Worm (Caenorhabditis elegans) whole organism, young adult: ENCODE data around the gene Y54G2A.10.
A peak's percentile ranks its signal among the peaks of the same experiment; 100 is the strongest.

Experiments used
- B0336.3 ChIP-seq: fragments of 200-800 bp; sonication (Bioruptor generic); IDR thresholded peaks from 2 replicates; pipeline ENCODE4 v1.3.6; 2022; ENCODE audit warnings: missing genetic modification characterization, missing compliant biosample characterization
- C06A6.2 ChIP-seq: fragments of 200-800 bp; sonication (Bioruptor generic); conservative IDR thresholded peaks from 2 replicates; pipeline ENCODE4 v1.3.6; 2022; ENCODE audit warnings: missing genetic modification characterization, missing compliant biosample characterization
- F22D6.2 ChIP-seq: sonication (generic microtip); optimal IDR thresholded peaks from 2 replicates; lab custom pipeline; 2016; ENCODE audit warnings: mild to moderate bottlenecking, missing genetic modification characterization, missing compliant biosample characterization
- F23B12.7 ChIP-seq: sonication (generic microtip); optimal IDR thresholded peaks from 2 replicates; lab custom pipeline; 2017; ENCODE audit warnings: missing genetic modification characterization, mild to moderate bottlenecking, missing compliant biosample characterization, antibody characterized with exemption, moderate library complexity; ENCODE audit not compliant: insufficient read depth
- F33H1.4 ChIP-seq: fragments of 200-800 bp; sonication (Bioruptor generic); IDR thresholded peaks from 2 replicates; pipeline ENCODE4 v1.3.6; 2022; ENCODE audit warnings: missing genetic modification reagents, missing genetic modification characterization, missing compliant biosample characterization
- F37B4.10 ChIP-seq: fragments of 200-800 bp; sonication (Bioruptor generic); IDR thresholded peaks from 2 replicates; pipeline ENCODE4 v1.3.6; 2022; ENCODE audit warnings: missing genetic modification characterization, missing compliant biosample characterization
- F52B5.7 ChIP-seq: sonication (generic microtip); optimal IDR thresholded peaks from 2 replicates; lab custom pipeline; 2016; ENCODE audit warnings: mild to moderate bottlenecking, missing genetic modification characterization, missing compliant biosample characterization
- F57C9.4 ChIP-seq: sonication (generic microtip); optimal IDR thresholded peaks from 2 replicates; lab custom pipeline; 2017; ENCODE audit warnings: mild to moderate bottlenecking, missing genetic modification characterization, missing compliant biosample characterization
- K11D2.4 ChIP-seq: fragments of 200-800 bp; sonication (Bioruptor generic); IDR thresholded peaks from 2 replicates; pipeline ENCODE4 v1.3.6; 2022; ENCODE audit warnings: missing genetic modification reagents, missing genetic modification characterization, missing compliant biosample characterization
- Y53G8AR.9 ChIP-seq: fragments of 200-800 bp; sonication (Bioruptor generic); conservative IDR thresholded peaks from 2 replicates; pipeline ENCODE4 v1.3.6; 2022; ENCODE audit warnings: missing genetic modification reagents, missing genetic modification characterization, missing compliant biosample characterization
- akir-1 ChIP-seq: fragments of 200-800 bp; sonication (Bioruptor generic); optimal IDR thresholded peaks from 2 replicates; lab custom pipeline; 2018; ENCODE audit warnings: mild to moderate bottlenecking, missing genetic modification characterization, moderate library complexity, missing compliant biosample characterization
- ama-1 ChIP-seq, 3 experiments: fragments of 150-350 bp in 1 of 3; sonication (generic microtip) in 2 of 3; optimal IDR thresholded peaks; 2 replicates each; lab custom pipeline; 2014 to 2018; ENCODE audit warnings: missing biosample characterization in 2 of 3, missing genetic modification characterization in 2 of 3, missing genetic modification reagents in 2 of 3
- aptf-2 ChIP-seq: fragments of 200-800 bp; sonication (Bioruptor generic); conservative IDR thresholded peaks from 2 replicates; pipeline ENCODE4 v1.3.6; 2022; ENCODE audit warnings: missing genetic modification reagents, missing genetic modification characterization, missing compliant biosample characterization
- aptf-3 ChIP-seq: fragments of 200-800 bp; sonication (Bioruptor generic); IDR thresholded peaks from 2 replicates; pipeline ENCODE4 v1.3.6; 2022; ENCODE audit warnings: missing genetic modification characterization, missing compliant biosample characterization
- athp-1 ChIP-seq: sonication (generic microtip); optimal IDR thresholded peaks from 2 replicates; lab custom pipeline; 2017; ENCODE audit warnings: mild to moderate bottlenecking, missing genetic modification characterization, missing compliant biosample characterization
- attf-5 ChIP-seq: fragments of 200-800 bp; sonication (Bioruptor generic); optimal IDR thresholded peaks from 2 replicates; lab custom pipeline; 2018; ENCODE audit warnings: mild to moderate bottlenecking, missing genetic modification characterization, missing compliant biosample characterization
- cebp-1 ChIP-seq, 2 experiments: fragments of 200-800 bp in 1 of 2; sonication (Bioruptor generic) in 1 of 2; sonication (generic microtip) in 1 of 2; IDR thresholded peaks in 1 of 2; optimal IDR thresholded peaks in 1 of 2; 2 replicates each; pipeline versions ENCODE4 v1.3.6 to Lab custom; 2017 to 2022; ENCODE audit warnings: missing compliant biosample characterization in 2 of 2, missing genetic modification characterization in 2 of 2, mild to moderate bottlenecking in 1 of 2, missing genetic modification reagents in 1 of 2, moderate library complexity in 1 of 2
- ceh-58 ChIP-seq: fragments of 200-800 bp; sonication (Bioruptor generic); IDR thresholded peaks from 2 replicates; pipeline ENCODE4 v1.3.6; 2022; ENCODE audit warnings: missing genetic modification characterization, missing compliant biosample characterization
- chd-7 ChIP-seq: sonication (generic microtip); optimal IDR thresholded peaks from 2 replicates; lab custom pipeline; 2016; ENCODE audit warnings: mild to moderate bottlenecking, missing genetic modification characterization, moderate library complexity, missing compliant biosample characterization
- die-1 ChIP-seq: sonication (generic microtip); optimal IDR thresholded peaks from 2 replicates; lab custom pipeline; 2016; ENCODE audit warnings: missing genotype, mild to moderate bottlenecking, missing genetic modification characterization, missing compliant biosample characterization
- egl-44 ChIP-seq: fragments of 200-800 bp; sonication (Bioruptor generic); IDR thresholded peaks from 2 replicates; pipeline ENCODE4 v1.3.6; 2022; ENCODE audit warnings: missing genetic modification reagents, missing genetic modification characterization, missing compliant biosample characterization
- ekl-4 ChIP-seq: fragments of 200-800 bp; sonication (Bioruptor generic); IDR thresholded peaks from 2 replicates; pipeline ENCODE4 v1.3.6; 2022; ENCODE audit warnings: missing genetic modification reagents, missing genetic modification characterization, missing compliant biosample characterization
- fkh-3 ChIP-seq: sonication (generic microtip); optimal IDR thresholded peaks from 2 replicates; lab custom pipeline; 2016; ENCODE audit warnings: mild to moderate bottlenecking, missing genetic modification characterization, missing compliant biosample characterization
- hmg-1.2 ChIP-seq: fragments of 200-800 bp; sonication (Bioruptor generic); IDR thresholded peaks from 2 replicates; pipeline ENCODE4 v1.3.6; 2022; ENCODE audit warnings: missing genetic modification reagents, missing genetic modification characterization, missing compliant biosample characterization
- hsf-1 ChIP-seq: fragments of 200-800 bp; sonication (Bioruptor generic); IDR thresholded peaks from 2 replicates; pipeline ENCODE4 v1.3.6; 2022; ENCODE audit warnings: missing genetic modification reagents, missing genetic modification characterization, missing compliant biosample characterization
- lin-40 ChIP-seq: sonication (generic microtip); optimal IDR thresholded peaks from 2 replicates; lab custom pipeline; 2016; ENCODE audit warnings: missing genetic modification characterization, mild to moderate bottlenecking, missing compliant biosample characterization, missing genotype, missing genetic modification reagents
- lin-54 ChIP-seq: fragments of 200-800 bp; sonication (Bioruptor generic); optimal IDR thresholded peaks from 2 replicates; lab custom pipeline; 2018; ENCODE audit warnings: mild to moderate bottlenecking, missing genetic modification characterization, missing compliant biosample characterization
- lir-1 ChIP-seq: fragments of 200-800 bp; sonication (Bioruptor generic); conservative IDR thresholded peaks from 2 replicates; pipeline ENCODE4 v1.3.6; 2022; ENCODE audit warnings: missing genetic modification reagents, missing genetic modification characterization, missing compliant biosample characterization
- lsl-1 ChIP-seq: fragments of 200-800 bp; sonication (Bioruptor generic); optimal IDR thresholded peaks from 2 replicates; lab custom pipeline; 2018; ENCODE audit warnings: mild to moderate bottlenecking, missing genetic modification characterization, moderate library complexity, missing compliant biosample characterization
- lsy-27 ChIP-seq: sonication (generic microtip); optimal IDR thresholded peaks from 2 replicates; lab custom pipeline; 2017; ENCODE audit warnings: missing genetic modification characterization, mild to moderate bottlenecking, missing compliant biosample characterization, antibody characterized with exemption, missing genotype, borderline replicate concordance; ENCODE audit not compliant: insufficient read depth
- madf-6 ChIP-seq: fragments of 200-800 bp; sonication (Bioruptor generic); IDR thresholded peaks from 2 replicates; pipeline ENCODE4 v1.3.6; 2022; ENCODE audit warnings: missing genetic modification reagents, missing genetic modification characterization, missing compliant biosample characterization
- mel-28 ChIP-seq: sonication (generic microtip); optimal IDR thresholded peaks from 2 replicates; lab custom pipeline; 2016; ENCODE audit warnings: borderline replicate concordance, mild to moderate bottlenecking, missing genetic modification characterization, missing compliant biosample characterization
- mxl-1 ChIP-seq: sonication (generic microtip); optimal IDR thresholded peaks from 2 replicates; lab custom pipeline; 2016; ENCODE audit warnings: missing genetic modification characterization, missing compliant biosample characterization
- nfya-1 ChIP-seq: sonication (generic microtip); optimal IDR thresholded peaks from 2 replicates; lab custom pipeline; 2017; ENCODE audit warnings: antibody characterized with exemption, missing compliant biosample characterization, missing genetic modification characterization, borderline replicate concordance; ENCODE audit not compliant: insufficient read depth
- nfyb-1 ChIP-seq: fragments of 200-800 bp; sonication (Bioruptor generic); IDR thresholded peaks from 2 replicates; pipeline ENCODE4 v1.3.6; 2022; ENCODE audit warnings: missing genetic modification reagents, missing genetic modification characterization, missing compliant biosample characterization
- nhr-27 ChIP-seq: fragments of 200-800 bp; sonication (Bioruptor generic); optimal IDR thresholded peaks from 2 replicates; lab custom pipeline; 2018; ENCODE audit warnings: mild to moderate bottlenecking, missing genetic modification characterization, moderate library complexity, missing compliant biosample characterization
- nhr-90 ChIP-seq: sonication (generic microtip); optimal IDR thresholded peaks from 2 replicates; lab custom pipeline; 2016; ENCODE audit warnings: missing genotype, mild to moderate bottlenecking, missing genetic modification characterization, missing compliant biosample characterization
- pbrm-1 ChIP-seq: fragments of 200-800 bp; sonication (Bioruptor generic); IDR thresholded peaks from 2 replicates; pipeline ENCODE4 v1.3.6; 2022; ENCODE audit warnings: missing genetic modification reagents, missing genetic modification characterization, missing compliant biosample characterization
- rcor-1 ChIP-seq: fragments of 200-800 bp; sonication (Bioruptor generic); IDR thresholded peaks from 2 replicates; pipeline ENCODE4 v1.3.6; 2022; ENCODE audit warnings: missing genetic modification reagents, missing genetic modification characterization, missing compliant biosample characterization
- rec-8 ChIP-seq, 2 experiments: sonication (generic microtip); optimal IDR thresholded peaks; 2 replicates each; lab custom pipeline; 2016; ENCODE audit warnings: mild to moderate bottlenecking in 2 of 2, missing genetic modification characterization in 2 of 2, missing genetic modification reagents in 2 of 2, missing genotype in 2 of 2, missing biosample characterization in 1 of 2, missing compliant biosample characterization in 1 of 2, moderate library complexity in 1 of 2
- repo-1 ChIP-seq: sonication (generic microtip); optimal IDR thresholded peaks from 2 replicates; lab custom pipeline; 2017; ENCODE audit warnings: mild to moderate bottlenecking, missing genetic modification characterization, missing compliant biosample characterization
- sdz-38 ChIP-seq: sonication (generic microtip); optimal IDR thresholded peaks from 2 replicates; lab custom pipeline; 2016; ENCODE audit warnings: missing genotype, missing genetic modification characterization, missing compliant biosample characterization
- sptf-2 ChIP-seq: fragments of 200-800 bp; sonication (Bioruptor generic); optimal IDR thresholded peaks from 2 replicates; lab custom pipeline; 2018; ENCODE audit warnings: mild to moderate bottlenecking, missing genetic modification characterization, missing compliant biosample characterization
- ztf-26 ChIP-seq: sonication (generic microtip); optimal IDR thresholded peaks from 2 replicates; lab custom pipeline; 2017; ENCODE audit warnings: missing genetic modification characterization, missing compliant biosample characterization

The Y54G2A.10 gene

ce11 chrIV:2764160-2764559, 35.3 kb upstream of the Y54G2A.10 start:
- TF ChIP-seq lin-54, result no peak
- TF ChIP-seq madf-6 (GFP tag; lab: Robert Waterston, UW), result no peak
- no peak for TF ChIP-seq lir-1 (GFP tag; lab: Robert Waterston, UW)
- no peak for TF ChIP-seq C06A6.2 (GFP tag; lab: Robert Waterston, UW)
- TF ChIP-seq sptf-2 (GFP tag; lab: Kevin White, UChicago), result no peak
- peak; percentile 78 for TF ChIP-seq hmg-1.2 (GFP tag; lab: Robert Waterston, UW)
- TF ChIP-seq F37B4.10 (GFP tag; lab: Robert Waterston, UW), result 0 out of 2 replicates have a peak, but pooled peaks have one; percentile 57
- TF ChIP-seq mxl-1 (tag; lab: Kevin White, UChicago), result no peak

ce11 chrIV:2765048-2765708, 34.3 kb upstream of the Y54G2A.10 start:
- TF ChIP-seq rec-8 (tag; optimal IDR thresholded peaks at IDR 0.05; lab: Kevin White, UChicago) (no peak), hmg-1.2 (GFP tag; lab: Robert Waterston, UW) (peak; percentile 90), aptf-2 (no peak), lsl-1 (no peak), F57C9.4 (peak; percentile 45), akir-1 (GFP tag; lab: Kevin White, UChicago) (no peak), nhr-90 (tag; lab: Kevin White, UChicago) (no peak), cebp-1 (GFP tag; IDR thresholded peaks at IDR 0.05; lab: Robert Waterston, UW) (no peak), cebp-1 (tag; optimal IDR thresholded peaks at IDR 0.05; lab: Kevin White, UChicago) (peak; percentile 38), ztf-26 (tag; lab: Kevin White, UChicago) (peak; percentile 74), ama-1 (optimal IDR thresholded peaks at IDR 0.05; lab: Kevin White, UChicago) (no peak), ama-1 (GFP tag; optimal IDR thresholded peaks at IDR 0.05; lab: Kevin White, UChicago) (no peak), chd-7 (tag; lab: Kevin White, UChicago) (peak; percentile 62), repo-1 (tag; lab: Kevin White, UChicago) (no peak), lin-40 (tag; lab: Kevin White, UChicago) (peak; percentile 7), Y53G8AR.9 (peak; percentile 29; the same call in 1 of the 2 replicates), lsy-27 (no peak), F22D6.2 (tag; lab: Kevin White, UChicago) (no peak), K11D2.4 (0 out of 2 replicates have a peak, but pooled peaks have one; percentile 9), die-1 (tag; lab: Kevin White, UChicago) (no peak), B0336.3 (GFP tag; lab: Robert Waterston, UW) (peak; percentile 17; the same call in 1 of the 2 replicates), nfya-1 (tag; lab: Kevin White, UChicago) (no peak), hsf-1 (GFP tag; lab: Robert Waterston, UW) (no peak), rcor-1 (no peak), athp-1 (peak; percentile 49), F33H1.4 (GFP tag; lab: Robert Waterston, UW) (no peak), ekl-4 (GFP tag; lab: Robert Waterston, UW) (0 out of 2 replicates have a peak, but pooled peaks have one; percentile 8), nfyb-1 (GFP tag; lab: Robert Waterston, UW) (no peak), F23B12.7 (no peak), ceh-58 (no peak), mxl-1 (tag; lab: Kevin White, UChicago) (no peak), egl-44 (no peak), F52B5.7 (tag; lab: Kevin White, UChicago) (peak; percentile 69), sdz-38 (tag; lab: Kevin White, UChicago) (no peak), aptf-3 (no peak), lin-54 (no peak), fkh-3 (tag; lab: Kevin White, UChicago) (no peak), nhr-27 (tag; lab: Kevin White, UChicago) (no peak), pbrm-1 (GFP tag; lab: Robert Waterston, UW) (no peak; the same call in 1 of the 2 replicates), attf-5 (GFP tag; lab: Kevin White, UChicago) (no peak), mel-28 (tag; lab: Kevin White, UChicago) (no peak)
